Worm (Caenorhabditis elegans) whole organism, L3 larva: ENCODE data around the gene T24B8.7.

ENCODE experiments used
- R02D3.7 ChIP-seq: fragments of 150-350 bp; optimal IDR thresholded peaks from 2 replicates; lab custom pipeline; 2014; ENCODE audit warnings: missing biosample characterization, missing genetic modification characterization
- ZK546.5 ChIP-seq: sonication (generic microtip); optimal IDR thresholded peaks from 2 replicates; lab custom pipeline; 2017; ENCODE audit warnings: missing biosample characterization, missing genetic modification characterization
- aly-2 ChIP-seq: fragments of 150-350 bp; optimal IDR thresholded peaks from 2 replicates; lab custom pipeline; 2014; ENCODE audit warnings: missing biosample characterization, missing genetic modification characterization
- ama-1 ChIP-seq: fragments of 150-350 bp; optimal IDR thresholded peaks from 2 replicates; lab custom pipeline; 2018
- ceh-16 ChIP-seq: sonication (generic microtip); optimal IDR thresholded peaks from 2 replicates; lab custom pipeline; 2017; ENCODE audit warnings: missing biosample characterization, missing genetic modification characterization
- ceh-28 ChIP-seq: fragments of 150-350 bp; optimal IDR thresholded peaks from 2 replicates; lab custom pipeline; 2014; ENCODE audit warnings: missing biosample characterization, missing genetic modification reagents, missing genetic modification characterization
- ceh-82 ChIP-seq: fragments of 150-350 bp; optimal IDR thresholded peaks from 2 replicates; lab custom pipeline; 2014; ENCODE audit warnings: missing biosample characterization, missing genetic modification characterization
- ceh-9 ChIP-seq: sonication (generic microtip); optimal IDR thresholded peaks from 2 replicates; lab custom pipeline; 2018; ENCODE audit warnings: missing biosample characterization, missing genetic modification characterization
- daf-12 ChIP-seq: fragments of 150-350 bp; optimal IDR thresholded peaks from 2 replicates; lab custom pipeline; 2014; ENCODE audit warnings: missing biosample characterization, missing genetic modification reagents, missing genetic modification characterization
- egl-27 ChIP-seq: sonication (generic microtip); optimal IDR thresholded peaks from 4 replicates; lab custom pipeline; 2017; ENCODE audit warnings: missing biosample characterization, missing genetic modification reagents, missing genetic modification characterization
- elt-2 ChIP-seq: sonication (generic microtip); optimal IDR thresholded peaks from 2 replicates; lab custom pipeline; 2016; ENCODE audit warnings: missing genetic modification reagents, mild to moderate bottlenecking, missing genetic modification characterization, missing compliant biosample characterization
- eor-1 ChIP-seq, 2 experiments: fragments of 150-350 bp; optimal IDR thresholded peaks; 2 replicates each; lab custom pipeline; 2014 to 2018; ENCODE audit warnings: missing biosample characterization in 2 of 2, missing genetic modification characterization in 2 of 2
- fos-1 ChIP-seq: fragments of 150-350 bp; optimal IDR thresholded peaks from 2 replicates; lab custom pipeline; 2014; ENCODE audit warnings: missing biosample characterization, missing genetic modification characterization
- jun-1 ChIP-seq: fragments of 150-350 bp; optimal IDR thresholded peaks from 2 replicates; lab custom pipeline; 2014; ENCODE audit warnings: missing biosample characterization, missing genetic modification reagents, missing genetic modification characterization
- lin-15B ChIP-seq: fragments of 150-350 bp; optimal IDR thresholded peaks from 2 replicates; lab custom pipeline; 2014; ENCODE audit warnings: missing biosample characterization, missing genetic modification characterization
- lin-39 ChIP-seq: fragments of 150-350 bp; optimal IDR thresholded peaks from 2 replicates; lab custom pipeline; 2018; ENCODE audit warnings: missing biosample characterization, missing genetic modification reagents, missing genetic modification characterization
- lsy-12 ChIP-seq: sonication (generic microtip); optimal IDR thresholded peaks from 2 replicates; lab custom pipeline; 2016; ENCODE audit warnings: mild to moderate bottlenecking, missing genetic modification characterization, missing compliant biosample characterization
- mdl-1 ChIP-seq: fragments of 150-350 bp; optimal IDR thresholded peaks from 2 replicates; lab custom pipeline; 2014; ENCODE audit warnings: missing biosample characterization, missing genetic modification characterization
- mml-1 ChIP-seq: fragments of 150-350 bp; sonication (generic microtip); optimal IDR thresholded peaks from 3 replicates; lab custom pipeline; 2014; ENCODE audit warnings: missing biosample characterization, missing genetic modification characterization
- nfya-1 ChIP-seq: sonication (generic microtip); optimal IDR thresholded peaks from 2 replicates; lab custom pipeline; 2017; ENCODE audit warnings: missing genetic modification characterization, mild to moderate bottlenecking, missing compliant biosample characterization, antibody characterized with exemption, moderate library complexity; ENCODE audit not compliant: insufficient read depth
- nhr-12 ChIP-seq: fragments of 150-350 bp; optimal IDR thresholded peaks from 2 replicates; lab custom pipeline; 2014; ENCODE audit warnings: missing biosample characterization, missing genetic modification characterization
- nhr-23 ChIP-seq: fragments of 150-350 bp; optimal IDR thresholded peaks from 2 replicates; lab custom pipeline; 2014; ENCODE audit warnings: missing biosample characterization, missing genetic modification reagents, missing genetic modification characterization
- nhr-237 ChIP-seq: fragments of 150-350 bp; optimal IDR thresholded peaks from 2 replicates; lab custom pipeline; 2014; ENCODE audit warnings: missing biosample characterization, missing genetic modification characterization
- nhr-43 ChIP-seq: sonication (generic microtip); optimal IDR thresholded peaks from 2 replicates; lab custom pipeline; 2016; ENCODE audit warnings: mild to moderate bottlenecking, missing genetic modification characterization, missing compliant biosample characterization; ENCODE audit not compliant: poor library complexity, severe bottlenecking
- nhr-67 ChIP-seq: fragments of 150-350 bp; optimal IDR thresholded peaks from 2 replicates; lab custom pipeline; 2014; ENCODE audit warnings: missing biosample characterization, missing genetic modification characterization
- nhr-76 ChIP-seq: fragments of 150-350 bp; sonication (generic microtip); optimal IDR thresholded peaks from 5 replicates; lab custom pipeline; 2014; ENCODE audit warnings: missing biosample characterization, missing genetic modification characterization
- nhr-77 ChIP-seq: fragments of 150-350 bp; optimal IDR thresholded peaks from 2 replicates; lab custom pipeline; 2014; ENCODE audit warnings: missing biosample characterization, missing genetic modification characterization
- pha-4 ChIP-seq: fragments of 150-350 bp; optimal IDR thresholded peaks from 2 replicates; lab custom pipeline; 2014; ENCODE audit warnings: missing biosample characterization, missing genetic modification reagents, missing genetic modification characterization
- pqm-1 ChIP-seq: fragments of 150-350 bp; optimal IDR thresholded peaks from 2 replicates; lab custom pipeline; 2017; ENCODE audit warnings: missing biosample characterization, missing genetic modification characterization, inconsistent platforms
- snpc-4 ChIP-seq: fragments of 150-350 bp; optimal IDR thresholded peaks from 2 replicates; lab custom pipeline; 2014; ENCODE audit warnings: missing biosample characterization, missing genetic modification characterization
- tbx-2 ChIP-seq: sonication (generic microtip); optimal IDR thresholded peaks from 2 replicates; lab custom pipeline; 2016; ENCODE audit warnings: mild to moderate bottlenecking, missing genetic modification characterization, missing compliant biosample characterization
- unc-39 ChIP-seq: sonication (generic microtip); optimal IDR thresholded peaks from 4 replicates; lab custom pipeline; 2017; ENCODE audit warnings: missing biosample characterization, missing genetic modification characterization
- ztf-4 ChIP-seq: fragments of 150-350 bp; optimal IDR thresholded peaks from 2 replicates; lab custom pipeline; 2014; ENCODE audit warnings: missing biosample characterization, missing genetic modification characterization

The T24B8.7 gene

ce11 chrII:9098505-9098904 lies 45.0 kb upstream of the T24B8.7 start, which contains the start of gene clh-5:
Gene clh-5 (minus strand): TSS chrII:9098605.
- TF ChIP-seq egl-27 (tag; lab: Kevin White, UChicago) (no peak), R02D3.7 (tag; lab: Kevin White, UChicago) (no peak), nhr-12 (tag; lab: Kevin White, UChicago) (no peak), eor-1 (tag; optimal IDR thresholded peaks at IDR 0.05; lab: Kevin White, UChicago) (no peak), lsy-12 (tag; lab: Kevin White, UChicago) (no peak), ztf-4 (tag; lab: Kevin White, UChicago) (no peak), ceh-82 (tag; lab: Kevin White, UChicago) (no peak), aly-2 (tag; lab: Kevin White, UChicago) (no peak), jun-1 (tag; lab: Kevin White, UChicago) (no peak), nhr-77 (no peak), mml-1 (no peak), ceh-9 (tag; lab: Kevin White, UChicago) (no peak), pha-4 (no peak), ceh-28 (no peak), nhr-237 (tag; lab: Kevin White, UChicago) (no peak), daf-12 (tag; lab: Kevin White, UChicago) (no peak), ama-1 (no peak)

ce11 chrII:9097302-9097701 lies 43.8 kb upstream of the T24B8.7 start:
- TF ChIP-seq aly-2 (tag; lab: Kevin White, UChicago), result no peak
- no peak for TF ChIP-seq ZK546.5 (tag; lab: Kevin White, UChicago)
- TF ChIP-seq nhr-237 (tag; lab: Kevin White, UChicago), result no peak
- TF ChIP-seq pqm-1 (tag; lab: Kevin White, UChicago), result no peak
- TF ChIP-seq mdl-1 (tag; lab: Kevin White, UChicago), result no peak
- TF ChIP-seq lin-39, result no peak
- TF ChIP-seq ceh-9 (tag; lab: Kevin White, UChicago), result no peak
- TF ChIP-seq nhr-77, result no peak
- no peak for TF ChIP-seq fos-1 (tag; lab: Kevin White, UChicago)
- no peak for TF ChIP-seq snpc-4 (tag; lab: Kevin White, UChicago)
- no peak for TF ChIP-seq ceh-82 (tag; lab: Kevin White, UChicago)
- TF ChIP-seq pha-4, result no peak
- no peak for TF ChIP-seq nhr-23 (tag; lab: Kevin White, UChicago)
- no peak for TF ChIP-seq tbx-2 (tag; lab: Kevin White, UChicago)
- no peak for TF ChIP-seq nhr-76 (tag; lab: Kevin White, UChicago)
- no peak for TF ChIP-seq R02D3.7 (tag; lab: Kevin White, UChicago)

DNA sequence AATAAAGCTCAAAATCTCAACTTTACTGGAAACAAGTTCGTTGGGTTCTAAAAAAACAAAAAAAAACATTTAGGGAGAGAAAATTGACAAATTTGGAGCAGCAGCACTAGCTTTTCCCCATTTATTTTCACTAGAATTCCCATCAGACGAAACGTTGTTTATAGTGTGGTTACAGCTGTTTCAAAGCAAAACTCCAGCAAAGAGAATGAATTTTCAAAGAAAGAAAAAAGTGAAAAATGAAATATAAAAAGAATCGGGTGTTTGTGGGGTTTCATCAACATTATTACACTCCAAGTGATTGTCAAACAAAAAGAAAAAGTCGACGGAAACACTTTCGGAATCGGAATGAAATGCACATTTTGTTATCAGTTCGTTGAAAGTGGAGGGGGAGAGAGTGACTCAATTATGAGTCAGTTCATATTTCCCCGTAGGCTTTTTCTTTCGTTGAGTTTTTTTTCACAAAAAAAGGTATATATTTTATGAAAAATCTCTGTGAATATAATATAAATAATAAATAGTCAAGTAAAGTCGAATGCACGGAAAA lies 40.9 kb upstream of the T24B8.7 start:
- TF ChIP-seq nhr-43 (tag; lab: Kevin White, UChicago) (no peak), nhr-67 (tag; lab: Kevin White, UChicago) (no peak), elt-2 (tag; lab: Kevin White, UChicago) (peak; percentile 49), aly-2 (tag; lab: Kevin White, UChicago) (no peak), pqm-1 (tag; lab: Kevin White, UChicago) (peak; percentile 52), pha-4 (peak; percentile 27), lin-15B (no peak)

DNA sequence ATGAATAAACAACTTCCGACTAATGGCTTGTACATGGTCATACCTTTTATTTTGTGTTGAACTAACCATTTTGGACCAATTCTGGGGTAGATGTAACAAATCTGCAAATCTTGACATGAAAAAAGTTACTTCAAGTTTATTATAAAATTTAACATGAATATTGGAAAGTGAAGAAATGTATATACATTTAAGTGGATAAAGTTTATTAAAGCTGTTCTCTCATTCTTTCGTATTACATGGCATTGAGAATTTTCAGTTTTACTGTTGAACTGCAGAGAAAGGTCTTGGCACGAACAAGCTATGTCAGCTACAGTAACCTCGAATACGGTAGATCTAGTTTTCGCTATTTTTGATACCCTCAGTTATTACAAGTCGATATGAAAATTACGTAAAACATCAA lies 40.1 kb upstream of the T24B8.7 start, which contains the start of gene C07H4.1:
TSS of gene C07H4.1 (minus strand) at position 101 of the 400 bp plus-strand sequence.
- TF ChIP-seq nfya-1 (no peak), ZK546.5 (tag; lab: Kevin White, UChicago) (no peak), mdl-1 (tag; lab: Kevin White, UChicago) (no peak), egl-27 (tag; lab: Kevin White, UChicago) (no peak)

DNA sequence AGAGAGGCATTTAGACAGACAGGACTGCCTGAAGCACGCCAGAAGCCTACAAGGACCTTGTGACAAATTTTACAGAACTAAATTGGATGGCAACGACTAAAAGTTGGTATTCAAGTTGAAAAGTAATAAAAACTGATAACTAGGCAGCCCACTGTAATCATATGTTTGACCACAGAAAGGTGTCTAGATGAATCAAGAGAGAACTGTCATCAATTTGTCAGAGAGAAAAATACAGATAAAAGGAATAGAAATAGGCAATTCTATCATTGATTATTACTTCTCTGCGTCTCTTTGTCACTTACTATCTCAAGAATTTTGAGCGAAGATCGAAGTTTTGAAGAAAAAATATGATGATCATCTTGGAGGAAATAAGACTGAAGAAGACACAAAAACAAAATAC lies 39.4 kb upstream of the T24B8.7 start:
- TF ChIP-seq snpc-4 (tag; lab: Kevin White, UChicago) (no peak), elt-2 (tag; lab: Kevin White, UChicago) (peak; percentile 57), jun-1 (tag; lab: Kevin White, UChicago) (no peak), eor-1 (tag; optimal IDR thresholded peaks at IDR 0.05; lab: Kevin White, UChicago) (no peak), aly-2 (tag; lab: Kevin White, UChicago) (no peak), lsy-12 (tag; lab: Kevin White, UChicago) (no peak), egl-27 (tag; lab: Kevin White, UChicago) (no peak), unc-39 (tag; lab: Kevin White, UChicago) (no peak), pqm-1 (tag; lab: Kevin White, UChicago) (peak; percentile 67), ceh-28 (peak; percentile 34), nhr-23 (tag; lab: Kevin White, UChicago) (no peak), lin-15B (no peak), ceh-16 (tag; lab: Kevin White, UChicago) (no peak)
